ENCODE assay signal across 1 fruit fly cellular context in the genomic region with DNA sequence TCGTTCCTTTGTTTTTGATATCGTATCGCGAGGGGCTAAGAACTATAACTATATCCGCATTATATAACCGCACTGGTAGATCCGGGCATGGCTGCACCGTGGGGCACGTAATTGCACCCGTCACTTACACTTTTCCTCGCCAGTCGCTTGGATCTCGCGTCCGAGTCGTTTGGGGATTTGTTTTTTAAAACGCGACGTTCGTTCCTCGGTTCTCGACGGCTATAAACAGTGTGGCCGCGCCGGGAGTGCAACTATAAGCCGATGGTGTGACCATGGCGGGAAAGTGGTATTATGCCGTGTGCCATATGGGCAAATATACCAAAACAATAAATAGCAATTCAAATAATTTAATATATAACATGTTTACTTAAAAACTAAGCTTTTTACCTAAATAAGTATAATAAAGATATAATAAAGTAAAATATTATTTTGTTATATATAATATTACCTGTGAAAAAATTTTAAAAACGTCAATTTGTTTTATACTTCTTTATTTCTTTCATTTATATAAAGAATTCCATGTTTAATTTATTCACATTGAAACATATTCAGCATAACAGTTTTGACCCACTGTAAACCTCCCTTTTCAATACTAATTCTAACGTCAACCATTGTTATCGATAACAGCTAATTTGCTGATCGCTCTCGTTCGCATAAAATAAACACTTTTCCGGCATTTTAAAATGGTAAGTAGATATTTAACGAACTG.
TF ChIP-seq lines count a peak whose summit lies in the region.

Gene Mical, minus strand, starts transcription at position 232 of the 709 bp plus-strand sequence.
Gene CG3909, plus strand, starts transcription at position 607 of the 709 bp plus-strand sequence.

TF ChIP-seq in whole organism, embryonic, 481 proteins besides CTCF, POLR2A, EP300 and RAD21 (continued from another document and continues in another):
- TF ChIP-seq wek (GFP tag; optimal IDR thresholded peaks at IDR 0.05; lab: Kevin White, UChicago): no peak
- TF ChIP-seq CG12236 (GFP tag; optimal IDR thresholded peaks at IDR 0.05; lab: Kevin White, UChicago): no peak
- peak; percentile 89 for TF ChIP-seq Xrp1 (GFP tag; IDR thresholded peaks at IDR 0.05; lab: Robert Waterston, UW)
- TF ChIP-seq br (optimal IDR thresholded peaks at IDR 0.05; lab: Kevin White, UChicago): no peak
- no peak for TF ChIP-seq Poxn (GFP tag; IDR thresholded peaks at IDR 0.05; lab: Robert Waterston, UW)
- TF ChIP-seq CG15073 (GFP tag; optimal IDR thresholded peaks at IDR 0.05; lab: Kevin White, UChicago): no peak
- peak; percentile 77 for TF ChIP-seq CG9437 (GFP tag; optimal IDR thresholded peaks at IDR 0.05; lab: Kevin White, UChicago)
- peak; percentile 24 for TF ChIP-seq schlank (tag; optimal IDR thresholded peaks at IDR 0.05; lab: Kevin White, UChicago)
- no peak for TF ChIP-seq pita (GFP tag; optimal IDR thresholded peaks at IDR 0.05; lab: Kevin White, UChicago)
- no peak for TF ChIP-seq HmgD (GFP tag; optimal IDR thresholded peaks at IDR 0.05; lab: Kevin White, UChicago)
- TF ChIP-seq CG1792 (GFP tag; optimal IDR thresholded peaks at IDR 0.05; lab: Kevin White, UChicago): no peak
- no peak for TF ChIP-seq CG18011 (GFP tag; optimal IDR thresholded peaks at IDR 0.05; lab: Kevin White, UChicago)
- TF ChIP-seq sob (GFP tag; IDR thresholded peaks at IDR 0.05; lab: Robert Waterston, UW): peak; percentile 88
- peak; percentile 95 for TF ChIP-seq CG10267 (tag; optimal IDR thresholded peaks at IDR 0.05; lab: Kevin White, UChicago)
- TF ChIP-seq zfh2 (GFP tag; optimal IDR thresholded peaks at IDR 0.05; lab: Kevin White, UChicago): peak; percentile 54
- TF ChIP-seq Camta (GFP tag; optimal IDR thresholded peaks at IDR 0.05; lab: Kevin White, UChicago): no peak
- TF ChIP-seq CG8944 (GFP tag; optimal IDR thresholded peaks at IDR 0.05; lab: Kevin White, UChicago): no peak
- TF ChIP-seq maf-S (GFP tag; optimal IDR thresholded peaks at IDR 0.05; lab: Kevin White, UChicago): peak; percentile 47
- TF ChIP-seq CG8388 (GFP tag; optimal IDR thresholded peaks at IDR 0.05; lab: Kevin White, UChicago): peak; percentile 96
- peak; percentile 77 for TF ChIP-seq CG9727 (GFP tag; optimal IDR thresholded peaks at IDR 0.05; lab: Kevin White, UChicago)
- TF ChIP-seq CG11504 (tag; optimal IDR thresholded peaks at IDR 0.05; lab: Kevin White, UChicago): peak; percentile 87
- TF ChIP-seq CG8924 (tag; optimal IDR thresholded peaks at IDR 0.05; lab: Kevin White, UChicago): peak; percentile 92
- no peak for TF ChIP-seq Kr (GFP tag; optimal IDR thresholded peaks at IDR 0.05; lab: Kevin White, UChicago)
- peak; percentile 63 for TF ChIP-seq HHEX (GFP tag; optimal IDR thresholded peaks at IDR 0.05; lab: Kevin White, UChicago)
- TF ChIP-seq dmrt11E (tag; optimal IDR thresholded peaks at IDR 0.05; lab: Kevin White, UChicago): peak; percentile 85
- TF ChIP-seq CG7928 (GFP tag; optimal IDR thresholded peaks at IDR 0.05; lab: Kevin White, UChicago): no peak
- TF ChIP-seq B-H1 (GFP tag; IDR thresholded peaks at IDR 0.05; lab: Robert Waterston, UW): peak; percentile 89
- TF ChIP-seq pros (GFP tag; optimal IDR thresholded peaks at IDR 0.05; lab: Kevin White, UChicago): no peak
- TF ChIP-seq otp (GFP tag; IDR thresholded peaks at IDR 0.05; lab: Robert Waterston, UW): peak; percentile 87
- peak; percentile 86 for TF ChIP-seq ind (GFP tag; optimal IDR thresholded peaks at IDR 0.05; lab: Kevin White, UChicago)
- no peak for TF ChIP-seq Tbp (GFP tag; optimal IDR thresholded peaks at IDR 0.05; lab: Kevin White, UChicago)
- TF ChIP-seq CG12299 (tag; optimal IDR thresholded peaks at IDR 0.05; lab: Kevin White, UChicago): peak; percentile 69
- TF ChIP-seq abd-A (tag; optimal IDR thresholded peaks at IDR 0.05; lab: Kevin White, UChicago): no peak
- peak; percentile 75 for TF ChIP-seq CG11696 (GFP tag; IDR thresholded peaks at IDR 0.05; lab: Robert Waterston, UW)
- TF ChIP-seq gem (tag; optimal IDR thresholded peaks at IDR 0.05; lab: Kevin White, UChicago): peak; percentile 95
- no peak for TF ChIP-seq CG10565 (GFP tag; optimal IDR thresholded peaks at IDR 0.05; lab: Kevin White, UChicago)
- peak; percentile 80 for TF ChIP-seq sisA (GFP tag; IDR thresholded peaks at IDR 0.05; lab: Robert Waterston, UW)
- peak; percentile 87 for TF ChIP-seq Taf1 (GFP tag; IDR thresholded peaks at IDR 0.05; lab: Robert Waterston, UW)
- no peak for TF ChIP-seq cad (GFP tag; optimal IDR thresholded peaks at IDR 0.05; lab: Kevin White, UChicago)
- peak; percentile 78 for TF ChIP-seq CG18619 (GFP tag; optimal IDR thresholded peaks at IDR 0.05; lab: Kevin White, UChicago)
- peak; percentile 72 for TF ChIP-seq CG10959 (GFP tag; IDR thresholded peaks at IDR 0.05; lab: Robert Waterston, UW)
- peak; percentile 53 for TF ChIP-seq YL-1 (GFP tag; optimal IDR thresholded peaks at IDR 0.05; lab: Kevin White, UChicago)
- TF ChIP-seq Oli (tag; optimal IDR thresholded peaks at IDR 0.05; lab: Kevin White, UChicago): peak; percentile 74
- TF ChIP-seq unpg (GFP tag; optimal IDR thresholded peaks at IDR 0.05; lab: Kevin White, UChicago): peak; percentile 88
- TF ChIP-seq CG13287 (GFP tag; IDR thresholded peaks at IDR 0.05; lab: Robert Waterston, UW; ENCODE audit: partially characterized antibody): peak; percentile 68
- peak; percentile 42; the same call in 1 of the 2 replicates for TF ChIP-seq amos (GFP tag; IDR thresholded peaks at IDR 0.05; lab: Robert Waterston, UW; ENCODE audit: partially characterized antibody)
- TF ChIP-seq pho (GFP tag; optimal IDR thresholded peaks at IDR 0.05; lab: Kevin White, UChicago): peak; percentile 51
- TF ChIP-seq Chrac-16 (GFP tag; optimal IDR thresholded peaks at IDR 0.05; lab: Kevin White, UChicago): peak; percentile 82
- peak; percentile 94 for TF ChIP-seq NFAT (GFP tag; IDR thresholded peaks at IDR 0.05; lab: Robert Waterston, UW)
- peak; percentile 77 for TF ChIP-seq dimm (GFP tag; IDR thresholded peaks at IDR 0.05; lab: Robert Waterston, UW)
- peak; percentile 52; the same call in 1 of the 2 replicates for TF ChIP-seq CG4404 (GFP tag; IDR thresholded peaks at IDR 0.05; lab: Robert Waterston, UW)
- peak; percentile 48 for TF ChIP-seq CG10543 (GFP tag; optimal IDR thresholded peaks at IDR 0.05; lab: Kevin White, UChicago)
- TF ChIP-seq kah (GFP tag; optimal IDR thresholded peaks at IDR 0.05; lab: Kevin White, UChicago): no peak
- peak; percentile 45 for TF ChIP-seq D19B (GFP tag; optimal IDR thresholded peaks at IDR 0.05; lab: Kevin White, UChicago)
- TF ChIP-seq vvl (GFP tag; IDR thresholded peaks at IDR 0.05; lab: Robert Waterston, UW): peak; percentile 97
- no peak for TF ChIP-seq dm (GFP tag; optimal IDR thresholded peaks at IDR 0.05; lab: Kevin White, UChicago)
- TF ChIP-seq HLH54F (GFP tag; optimal IDR thresholded peaks at IDR 0.05; lab: Kevin White, UChicago): peak; percentile 35
- peak; percentile 52 for TF ChIP-seq CHES-1-like (GFP tag; optimal IDR thresholded peaks at IDR 0.05; lab: Kevin White, UChicago)
- TF ChIP-seq CG11723 (GFP tag; optimal IDR thresholded peaks at IDR 0.05; lab: Kevin White, UChicago): peak; percentile 43
- TF ChIP-seq ac (GFP tag; optimal IDR thresholded peaks at IDR 0.05; lab: Kevin White, UChicago): no peak
- TF ChIP-seq CG17612 (GFP tag; IDR thresholded peaks at IDR 0.05; lab: Robert Waterston, UW): peak; percentile 79
- TF ChIP-seq E2f1 (GFP tag; IDR thresholded peaks at IDR 0.05; lab: Robert Waterston, UW): peak; percentile 93
- TF ChIP-seq CG14965 (GFP tag; optimal IDR thresholded peaks at IDR 0.05; lab: Kevin White, UChicago; ENCODE audit: borderline replicate concordance): no peak
- TF ChIP-seq CG13624 (GFP tag; optimal IDR thresholded peaks at IDR 0.05; lab: Kevin White, UChicago): peak; percentile 27
- TF ChIP-seq dan (GFP tag; IDR thresholded peaks at IDR 0.05; lab: Robert Waterston, UW): no peak
- TF ChIP-seq CG11695 (GFP tag; IDR thresholded peaks at IDR 0.05; lab: Robert Waterston, UW): peak; percentile 90
- no peak for TF ChIP-seq CkIIα-i1 (GFP tag; IDR thresholded peaks at IDR 0.05; lab: Robert Waterston, UW)
- peak; percentile 22 for TF ChIP-seq CG33213 (GFP tag; optimal IDR thresholded peaks at IDR 0.05; lab: Kevin White, UChicago)
- TF ChIP-seq CG7839 (tag; optimal IDR thresholded peaks at IDR 0.05; lab: Kevin White, UChicago): peak; percentile 90
- peak; percentile 61 for TF ChIP-seq salm (tag; optimal IDR thresholded peaks at IDR 0.05; lab: Kevin White, UChicago)
- peak; percentile 56; the same call in 1 of the 3 replicates for TF ChIP-seq hb (GFP tag; IDR thresholded peaks at IDR 0.05; lab: Robert Waterston, UW; ENCODE audit: partially characterized antibody)
- TF ChIP-seq Adf1 (GFP tag; IDR thresholded peaks at IDR 0.05; lab: Robert Waterston, UW): peak; percentile 64
- peak; percentile 67 for TF ChIP-seq tio (GFP tag; optimal IDR thresholded peaks at IDR 0.05; lab: Kevin White, UChicago)
- TF ChIP-seq tx (GFP tag; optimal IDR thresholded peaks at IDR 0.05; lab: Kevin White, UChicago): peak; percentile 43
- TF ChIP-seq Dll (GFP tag; IDR thresholded peaks at IDR 0.05; lab: Robert Waterston, UW; ENCODE audit: partially characterized antibody): peak; percentile 38; the same call in 1 of the 4 replicates
- no peak for TF ChIP-seq GATAe (GFP tag; conservative IDR thresholded peaks at IDR 0.05; lab: Robert Waterston, UW)
- peak; percentile 70 for TF ChIP-seq CG3281 (GFP tag; optimal IDR thresholded peaks at IDR 0.05; lab: Kevin White, UChicago)
- TF ChIP-seq twi (tag; optimal IDR thresholded peaks at IDR 0.05; lab: Kevin White, UChicago): peak; percentile 70
- peak; percentile 85 for TF ChIP-seq CG15601 (tag; optimal IDR thresholded peaks at IDR 0.05; lab: Kevin White, UChicago)
- TF ChIP-seq CG17359 (tag; optimal IDR thresholded peaks at IDR 0.05; lab: Kevin White, UChicago): peak; percentile 88
- peak; percentile 81; the same call in 2 of the 3 replicates for TF ChIP-seq CG3726 (GFP tag; IDR thresholded peaks at IDR 0.05; lab: Robert Waterston, UW)
- peak; percentile 65 for TF ChIP-seq mam (GFP tag; optimal IDR thresholded peaks at IDR 0.05; lab: Kevin White, UChicago)
- TF ChIP-seq CG14710 (tag; optimal IDR thresholded peaks at IDR 0.05; lab: Kevin White, UChicago): peak; percentile 89
- TF ChIP-seq jumu (GFP tag; optimal IDR thresholded peaks at IDR 0.05; lab: Kevin White, UChicago): peak; percentile 27
- TF ChIP-seq slp2 (GFP tag; optimal IDR thresholded peaks at IDR 0.05; lab: Kevin White, UChicago): no peak
- peak; percentile 89 for TF ChIP-seq CG11085 (GFP tag; IDR thresholded peaks at IDR 0.05; lab: Robert Waterston, UW)
- no peak for TF ChIP-seq fru (optimal IDR thresholded peaks at IDR 0.05; lab: Kevin White, UChicago)
- peak; percentile 83 for TF ChIP-seq Sox100B (GFP tag; optimal IDR thresholded peaks at IDR 0.05; lab: Kevin White, UChicago)
- TF ChIP-seq tup (GFP tag; optimal IDR thresholded peaks at IDR 0.05; lab: Kevin White, UChicago): no peak
- TF ChIP-seq CG18764 (GFP tag; optimal IDR thresholded peaks at IDR 0.05; lab: Kevin White, UChicago): peak; percentile 79
- TF ChIP-seq CG5245 (GFP tag; optimal IDR thresholded peaks at IDR 0.05; lab: Kevin White, UChicago): peak; percentile 44
- peak; percentile 78; the same call in 2 of the 3 replicates for TF ChIP-seq Mrtf (GFP tag; IDR thresholded peaks at IDR 0.05; lab: Robert Waterston, UW)
- TF ChIP-seq CG6765 (GFP tag; optimal IDR thresholded peaks at IDR 0.05; lab: Kevin White, UChicago): peak; percentile 73
- TF ChIP-seq inv (GFP tag; IDR thresholded peaks at IDR 0.05; lab: Robert Waterston, UW; ENCODE audit: partially characterized antibody): peak; percentile 32
- TF ChIP-seq fd3F (GFP tag; optimal IDR thresholded peaks at IDR 0.05; lab: Kevin White, UChicago): peak; percentile 82
- peak; percentile 16 for TF ChIP-seq org-1 (GFP tag; optimal IDR thresholded peaks at IDR 0.05; lab: Kevin White, UChicago)
- TF ChIP-seq CG31441 (GFP tag; IDR thresholded peaks at IDR 0.05; lab: Robert Waterston, UW): peak; percentile 92
- TF ChIP-seq vfl (GFP tag; optimal IDR thresholded peaks at IDR 0.05; lab: Kevin White, UChicago): peak; percentile 28
- TF ChIP-seq sens (GFP tag; lab: Kevin White, UChicago): peak; percentile 85
- TF ChIP-seq CG2712 (tag; optimal IDR thresholded peaks at IDR 0.05; lab: Kevin White, UChicago): peak; percentile 93
- peak; percentile 37 for TF ChIP-seq Spps (tag; optimal IDR thresholded peaks at IDR 0.05; lab: Kevin White, UChicago)
- TF ChIP-seq yki (optimal IDR thresholded peaks at IDR 0.05; lab: Kevin White, UChicago): no peak
- peak; percentile 90 for TF ChIP-seq CG13424 (tag; optimal IDR thresholded peaks at IDR 0.05; lab: Kevin White, UChicago)
- TF ChIP-seq wor (GFP tag; IDR thresholded peaks at IDR 0.05; lab: Robert Waterston, UW): peak; percentile 60; the same call in 1 of the 2 replicates
- TF ChIP-seq Rx (GFP tag; IDR thresholded peaks at IDR 0.05; lab: Robert Waterston, UW): peak; percentile 58; the same call in 1 of the 2 replicates
- TF ChIP-seq Usf (GFP tag; optimal IDR thresholded peaks at IDR 0.05; lab: Kevin White, UChicago): peak; percentile 46
- TF ChIP-seq sima (GFP tag; optimal IDR thresholded peaks at IDR 0.05; lab: Kevin White, UChicago): no peak
- no peak for TF ChIP-seq CG15479 (GFP tag; optimal IDR thresholded peaks at IDR 0.05; lab: Kevin White, UChicago)
- TF ChIP-seq luna (GFP tag; optimal IDR thresholded peaks at IDR 0.05; lab: Kevin White, UChicago): no peak
- peak; percentile 75; the same call in 2 of the 3 replicates for TF ChIP-seq H15 (GFP tag; IDR thresholded peaks at IDR 0.05; lab: Robert Waterston, UW)
- peak; percentile 93 for TF ChIP-seq Ptx1 (GFP tag; IDR thresholded peaks at IDR 0.05; lab: Robert Waterston, UW)
- TF ChIP-seq MBD-R2 (GFP tag; IDR thresholded peaks at IDR 0.05; lab: Robert Waterston, UW): peak; percentile 91
- TF ChIP-seq Med (GFP tag; lab: Kevin White, UChicago): peak; percentile 83
- no peak for TF ChIP-seq NC2α (GFP tag; optimal IDR thresholded peaks at IDR 0.05; lab: Kevin White, UChicago)
- peak; percentile 6 for TF ChIP-seq CG3838 (GFP tag; optimal IDR thresholded peaks at IDR 0.05; lab: Kevin White, UChicago)
- peak; percentile 87 for TF ChIP-seq Hmr (GFP tag; optimal IDR thresholded peaks at IDR 0.05; lab: Kevin White, UChicago)
- no peak for TF ChIP-seq Hmx (GFP tag; optimal IDR thresholded peaks at IDR 0.05; lab: Kevin White, UChicago)
- TF ChIP-seq CG12219 (GFP tag; optimal IDR thresholded peaks at IDR 0.05; lab: Kevin White, UChicago): peak; percentile 35
- peak; percentile 92 for TF ChIP-seq stc (GFP tag; IDR thresholded peaks at IDR 0.05; lab: Robert Waterston, UW)
- peak; percentile 76 for TF ChIP-seq gsb (GFP tag; IDR thresholded peaks at IDR 0.05; lab: Robert Waterston, UW)
- peak; percentile 86 for TF ChIP-seq Nf-YC (tag; optimal IDR thresholded peaks at IDR 0.05; lab: Kevin White, UChicago)
- TF ChIP-seq Hr39 (optimal IDR thresholded peaks at IDR 0.05; lab: Kevin White, UChicago): no peak
- TF ChIP-seq CG2202 (tag; optimal IDR thresholded peaks at IDR 0.05; lab: Kevin White, UChicago): peak; percentile 13
